Worm (Caenorhabditis elegans): ENCODE data around the gene hrpf-2.

DNA sequence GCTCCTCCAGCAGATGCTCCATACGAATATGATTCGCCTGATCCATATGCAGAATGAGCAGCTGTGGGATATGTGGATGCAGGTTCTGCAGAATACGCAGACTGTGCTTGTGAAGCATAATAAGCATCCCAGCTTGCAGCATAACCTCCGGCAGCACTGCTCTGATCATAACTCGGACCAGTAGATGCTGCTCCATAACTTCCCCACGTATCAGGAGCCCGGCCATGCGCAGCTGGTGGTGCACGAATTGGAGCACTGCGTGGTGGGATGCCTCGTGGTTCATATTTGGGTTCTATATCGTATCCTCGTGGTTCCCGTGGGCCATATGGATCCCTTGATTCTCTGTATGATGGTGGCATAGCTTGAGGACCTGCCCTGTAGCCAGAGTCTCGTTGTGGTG is 2.6 kb downstream of the hrpf-2 start:
- TF ChIP-seq cnd-1 (tag; optimal IDR thresholded peaks at IDR 0.05): no peak
- TF ChIP-seq unc-39 (tag; optimal IDR thresholded peaks at IDR 0.05): no peak
- no peak for TF ChIP-seq nhr-12 (tag; optimal IDR thresholded peaks at IDR 0.05)
- TF ChIP-seq mab-5 (tag; optimal IDR thresholded peaks at IDR 0.05): no peak
- TF ChIP-seq zip-8 (tag; optimal IDR thresholded peaks at IDR 0.05): no peak

Measured in whole organism, mixed stage, embryonic.